Fruit fly (Drosophila melanogaster) whole organism, embryonic: ENCODE results near the gene hfp.

ENCODE experiments used
- Awh ChIP-seq: fragments of 200-800 bp; sonication (Bioruptor generic); IDR thresholded peaks from 2 replicates; pipeline ENCODE4, ENCODE4 v1.3.6; 2022; ENCODE audit warnings: missing biosample characterization, missing genetic modification characterization
- B-H2 ChIP-seq: fragments of 200-800 bp; sonication (Bioruptor generic); optimal IDR thresholded peaks from 2 replicates; lab custom pipeline; 2018; ENCODE audit warnings: missing biosample characterization, mild to moderate bottlenecking, missing genetic modification characterization
- Bdp1 ChIP-seq: fragments of 200-800 bp; sonication (Bioruptor generic); optimal IDR thresholded peaks from 3 replicates; lab custom pipeline; 2016; ENCODE audit warnings: missing biosample characterization, missing genetic modification characterization
- CG10431 ChIP-seq: fragments of 200-800 bp; sonication (Bioruptor generic); optimal IDR thresholded peaks from 3 replicates; lab custom pipeline; 2018; ENCODE audit warnings: missing biosample characterization, mild to moderate bottlenecking, missing genetic modification characterization
- CG10462 ChIP-seq: fragments of 200-800 bp; sonication (Bioruptor generic); optimal IDR thresholded peaks from 2 replicates; lab custom pipeline; 2016; ENCODE audit warnings: missing biosample characterization, missing genetic modification characterization
- CG12219 ChIP-seq: fragments of 200-800 bp; sonication (Bioruptor generic); optimal IDR thresholded peaks from 3 replicates; lab custom pipeline; 2018; ENCODE audit warnings: missing biosample characterization, mild to moderate bottlenecking, missing genetic modification characterization
- CG12659 ChIP-seq: fragments of 200-800 bp; sonication (Bioruptor generic); optimal IDR thresholded peaks from 3 replicates; lab custom pipeline; 2017; ENCODE audit warnings: mild to moderate bottlenecking, missing biosample characterization, missing genetic modification reagents, missing genetic modification characterization
- CG1529 ChIP-seq: fragments of 200-800 bp; sonication (Bioruptor generic); optimal IDR thresholded peaks from 3 replicates; lab custom pipeline; 2018; ENCODE audit warnings: missing biosample characterization, missing genetic modification characterization
- CG1602 ChIP-seq: fragments of 200-800 bp; sonication (Bioruptor generic); optimal IDR thresholded peaks from 3 replicates; lab custom pipeline; 2016; ENCODE audit warnings: missing biosample characterization, missing genetic modification characterization
- CG16779 ChIP-seq: fragments of 200-800 bp; sonication (Bioruptor generic); IDR thresholded peaks from 2 replicates; pipeline ENCODE4 v1.3.6; 2022; ENCODE audit warnings: missing biosample characterization, missing genetic modification characterization
- CG16813 ChIP-seq: fragments of 200-800 bp; sonication (Bioruptor generic); IDR thresholded peaks from 3 replicates; pipeline ENCODE4 v1.3.6; 2022; ENCODE audit warnings: missing biosample characterization, missing genetic modification characterization; ENCODE audit not compliant: partially characterized antibody
- CG16863 ChIP-seq: fragments of 200-800 bp; sonication (Bioruptor generic); optimal IDR thresholded peaks from 3 replicates; lab custom pipeline; 2016; ENCODE audit warnings: missing biosample characterization, missing genetic modification characterization
- CG18262 ChIP-seq: fragments of 200-800 bp; optimal IDR thresholded peaks from 3 replicates; lab custom pipeline; 2019; ENCODE audit warnings: missing biosample characterization, mild to moderate bottlenecking, missing genetic modification characterization, moderate library complexity
- CG18764 ChIP-seq: fragments of 200-800 bp; sonication (Bioruptor generic); optimal IDR thresholded peaks from 3 replicates; lab custom pipeline; 2016; ENCODE audit warnings: missing biosample characterization, missing genetic modification characterization
- CG31365 ChIP-seq: fragments of 200-800 bp; sonication (Bioruptor generic); optimal IDR thresholded peaks from 2 replicates; lab custom pipeline; 2018; ENCODE audit warnings: missing biosample characterization, mild to moderate bottlenecking, missing genetic modification characterization
- CG3281 ChIP-seq: fragments of 200-800 bp; sonication (Bioruptor generic); optimal IDR thresholded peaks from 3 replicates; lab custom pipeline; 2017; ENCODE audit warnings: missing biosample characterization, mild to moderate bottlenecking, missing genetic modification characterization
- CG4282 ChIP-seq: fragments of 200-800 bp; sonication (Bioruptor generic); optimal IDR thresholded peaks from 2 replicates; lab custom pipeline; 2016; ENCODE audit warnings: missing biosample characterization, missing genetic modification characterization
- CG4424 ChIP-seq: fragments of 200-800 bp; sonication (Bioruptor generic); optimal IDR thresholded peaks from 3 replicates; lab custom pipeline; 2016; ENCODE audit warnings: missing biosample characterization, missing genetic modification characterization
- CG7271 ChIP-seq: fragments of 200-800 bp; sonication (Bioruptor generic); optimal IDR thresholded peaks from 2 replicates; lab custom pipeline; 2018; ENCODE audit warnings: missing biosample characterization, mild to moderate bottlenecking, missing genetic modification characterization, moderate library complexity
- Elba2 ChIP-seq: fragments of 200-800 bp; sonication (Bioruptor generic); optimal IDR thresholded peaks from 3 replicates; lab custom pipeline; 2016; ENCODE audit warnings: missing biosample characterization, missing genetic modification characterization
- H2.0 ChIP-seq: fragments of 200-800 bp; sonication (Bioruptor generic); IDR thresholded peaks from 2 replicates; pipeline ENCODE4 v1.3.6; 2022; ENCODE audit warnings: missing biosample characterization, missing genetic modification characterization
- HLH4C ChIP-seq: fragments of 200-800 bp; sonication (Bioruptor generic); IDR thresholded peaks from 3 replicates; pipeline ENCODE4 v1.3.6; 2022; ENCODE audit warnings: missing biosample characterization, missing genetic modification characterization; ENCODE audit not compliant: partially characterized antibody
- Hr51 ChIP-seq, 2 experiments: fragments of 200-800 bp; sonication (Bioruptor generic); optimal IDR thresholded peaks; 2 replicates in 1 of 2; 3 replicates in 1 of 2; lab custom pipeline; 2016 to 2018; ENCODE audit warnings: missing biosample characterization in 2 of 2, missing genetic modification characterization in 2 of 2, mild to moderate bottlenecking in 1 of 2, moderate library complexity in 1 of 2
- Jarid2 ChIP-seq: fragments of 200-800 bp; sonication (Bioruptor generic); optimal IDR thresholded peaks from 3 replicates; lab custom pipeline; 2017; ENCODE audit warnings: mild to moderate bottlenecking, missing biosample characterization, missing genetic modification reagents, missing genetic modification characterization
- Med ChIP-seq: fragments of 200-800 bp; sonication (Bioruptor generic); peaks from one replicate; lab custom pipeline; 2016; ENCODE audit warnings: missing biosample characterization, missing genetic modification characterization, mild to moderate bottlenecking, inconsistent platforms, moderate library complexity
- NC2α ChIP-seq: fragments of 200-800 bp; sonication (Bioruptor generic); optimal IDR thresholded peaks from 2 replicates; lab custom pipeline; 2016; ENCODE audit warnings: missing biosample characterization, missing genetic modification characterization
- Side ChIP-seq: fragments of 200-800 bp; sonication (Bioruptor generic); optimal IDR thresholded peaks from 2 replicates; lab custom pipeline; 2016; ENCODE audit warnings: missing biosample characterization, missing genetic modification characterization
- bigmax ChIP-seq: fragments of 200-800 bp; sonication (Bioruptor generic); optimal IDR thresholded peaks from 2 replicates; lab custom pipeline; 2018; ENCODE audit warnings: missing biosample characterization, mild to moderate bottlenecking, missing genetic modification characterization
- cg ChIP-seq: fragments of 200-800 bp; sonication (Bioruptor generic); optimal IDR thresholded peaks from 3 replicates; lab custom pipeline; 2019; ENCODE audit warnings: missing biosample characterization, mild to moderate bottlenecking, missing genetic modification characterization, moderate library complexity
- croc ChIP-seq: fragments of 200-800 bp; sonication (Bioruptor generic); conservative IDR thresholded peaks from 3 replicates; pipeline ENCODE4 v1.3.6; 2022; ENCODE audit warnings: missing biosample characterization, missing genetic modification characterization
- cwo ChIP-seq: fragments of 200-800 bp; sonication (Bioruptor generic); optimal IDR thresholded peaks from 3 replicates; lab custom pipeline; 2017; ENCODE audit warnings: missing biosample characterization, missing genetic modification characterization, mild to moderate bottlenecking, moderate library complexity, missing genetic modification reagents
- danr ChIP-seq: fragments of 200-800 bp; sonication (Bioruptor generic); IDR thresholded peaks from 2 replicates; pipeline ENCODE4 v1.3.6; 2022; ENCODE audit warnings: missing biosample characterization, missing genetic modification characterization
- dm ChIP-seq: fragments of 200-800 bp; sonication (Bioruptor generic); optimal IDR thresholded peaks from 3 replicates; lab custom pipeline; 2016; ENCODE audit warnings: missing biosample characterization, missing genetic modification characterization
- dmrt11E ChIP-seq: fragments of 200-800 bp; sonication (Bioruptor generic); optimal IDR thresholded peaks from 3 replicates; lab custom pipeline; 2018; ENCODE audit warnings: missing biosample characterization, mild to moderate bottlenecking, missing genetic modification characterization, moderate library complexity
- eve ChIP-seq, 2 experiments: fragments of >200 bp; optimal IDR thresholded peaks; 2 replicates each; lab custom pipeline; 2017; ENCODE audit warnings: missing biosample characterization in 2 of 2, missing genetic modification characterization in 2 of 2
- eyg ChIP-seq: fragments of 200-800 bp; sonication (Bioruptor generic); optimal IDR thresholded peaks from 3 replicates; lab custom pipeline; 2016; ENCODE audit warnings: missing biosample characterization, missing genetic modification characterization
- gcm ChIP-seq: fragments of 200-800 bp; sonication (Bioruptor generic); optimal IDR thresholded peaks from 2 replicates; lab custom pipeline; 2019; ENCODE audit warnings: missing biosample characterization, mild to moderate bottlenecking, missing genetic modification characterization, moderate library complexity
- gcm2 ChIP-seq: fragments of 200-800 bp; sonication (Bioruptor generic); optimal IDR thresholded peaks from 2 replicates; lab custom pipeline; 2016; ENCODE audit warnings: missing biosample characterization, missing genetic modification characterization
- grau ChIP-seq: fragments of 200-800 bp; optimal IDR thresholded peaks from 3 replicates; lab custom pipeline; 2019; ENCODE audit warnings: missing biosample characterization, mild to moderate bottlenecking, missing genetic modification characterization, moderate library complexity
- ham ChIP-seq: fragments of 200-800 bp; sonication (Bioruptor generic); IDR thresholded peaks from 2 replicates; pipeline ENCODE4 v1.3.6; 2022; ENCODE audit warnings: missing biosample characterization, missing genetic modification characterization
- klu ChIP-seq: fragments of 200-800 bp; sonication (Bioruptor generic); IDR thresholded peaks from 2 replicates; pipeline ENCODE4 v1.3.6; 2022; ENCODE audit warnings: missing biosample characterization, missing genetic modification characterization
- kni ChIP-seq: fragments of 200-800 bp; sonication (Bioruptor generic); optimal IDR thresholded peaks from 3 replicates; lab custom pipeline; 2017; ENCODE audit warnings: mild to moderate bottlenecking, missing biosample characterization, missing genetic modification reagents, missing genetic modification characterization
- nerfin-1 ChIP-seq: fragments of 200-800 bp; sonication (Bioruptor generic); optimal IDR thresholded peaks from 3 replicates; lab custom pipeline; 2019; ENCODE audit warnings: missing biosample characterization, mild to moderate bottlenecking, missing genetic modification characterization, moderate library complexity
- onecut ChIP-seq: fragments of 200-800 bp; sonication (Bioruptor generic); IDR thresholded peaks from 2 replicates; pipeline ENCODE4 v1.3.6; 2022; ENCODE audit warnings: missing biosample characterization, missing genetic modification characterization
- phol ChIP-seq: fragments of 200-800 bp; sonication (Bioruptor generic); optimal IDR thresholded peaks from 3 replicates; lab custom pipeline; 2018; ENCODE audit warnings: missing biosample characterization, mild to moderate bottlenecking, missing genetic modification characterization, moderate library complexity
- pros ChIP-seq: fragments of 200-800 bp; sonication (Bioruptor generic); optimal IDR thresholded peaks from 3 replicates; lab custom pipeline; 2019; ENCODE audit warnings: missing biosample characterization, mild to moderate bottlenecking, missing genetic modification characterization, moderate library complexity
- rib ChIP-seq: fragments of 200-800 bp; sonication (Bioruptor generic); IDR thresholded peaks from 2 replicates; pipeline ENCODE4 v1.3.6; 2022; ENCODE audit warnings: missing biosample characterization, missing genetic modification characterization
- stc ChIP-seq: fragments of 200-800 bp; sonication (Bioruptor generic); IDR thresholded peaks from 2 replicates; pipeline ENCODE4 v1.3.6; 2022; ENCODE audit warnings: missing biosample characterization, missing genetic modification characterization
- unpg ChIP-seq: fragments of 200-800 bp; sonication (Bioruptor generic); optimal IDR thresholded peaks from 3 replicates; lab custom pipeline; 2018; ENCODE audit warnings: missing biosample characterization, mild to moderate bottlenecking, missing genetic modification characterization, moderate library complexity

hfp gene

dm6 chr3L:1478998-1479680, 23.3 kb downstream of the hfp start (continued):
- peak; percentile 90 for TF ChIP-seq dmrt11E (tag; lab: Kevin White, UChicago)
- no peak for TF ChIP-seq CG12659 (GFP tag; lab: Kevin White, UChicago)
- peak; percentile 20 for TF ChIP-seq nerfin-1 (tag; lab: Kevin White, UChicago)
- peak; percentile 63 for TF ChIP-seq Bdp1
- TF ChIP-seq danr (GFP tag; lab: Robert Waterston, UW): 0 out of 2 replicates have a peak, but pooled peaks have one; percentile 45
- no peak for TF ChIP-seq gcm2 (GFP tag; lab: Kevin White, UChicago)
- TF ChIP-seq Hr51 (GFP tag; optimal IDR thresholded peaks at IDR 0.05; lab: Kevin White, UChicago): peak; percentile 34 to 65
- no peak for TF ChIP-seq CG18764 (GFP tag; lab: Kevin White, UChicago)
- TF ChIP-seq CG12219 (GFP tag; lab: Kevin White, UChicago): peak; percentile 61
- no peak for TF ChIP-seq CG16779 (GFP tag; lab: Robert Waterston, UW)
- TF ChIP-seq stc (GFP tag; lab: Robert Waterston, UW): peak; percentile 47; the same call in 1 of the 2 replicates
- peak; percentile 75 for TF ChIP-seq croc
- peak; percentile 26; the same call in 1 of the 2 replicates for TF ChIP-seq klu
- TF ChIP-seq eve (GFP tag; optimal IDR thresholded peaks at IDR 0.05; lab: Kevin White, UChicago): peak in 1 of 2 experiments; percentile 99
- TF ChIP-seq Side (GFP tag; lab: Kevin White, UChicago): peak; percentile 68
- no peak for TF ChIP-seq rib (GFP tag; lab: Robert Waterston, UW)
- peak; percentile 21 for TF ChIP-seq NC2α
- peak; percentile 93 for TF ChIP-seq Elba2 (GFP tag; lab: Kevin White, UChicago)
- no peak for TF ChIP-seq Jarid2 (GFP tag; lab: Kevin White, UChicago)
- peak; percentile 76 for TF ChIP-seq H2.0 (GFP tag; lab: Robert Waterston, UW)
- peak; percentile 40 for TF ChIP-seq gcm (GFP tag; lab: Kevin White, UChicago)
- TF ChIP-seq CG4282: no peak
- TF ChIP-seq bigmax: no peak
- TF ChIP-seq HLH4C (GFP tag; lab: Robert Waterston, UW): no peak
- TF ChIP-seq CG16863: peak; percentile 68
- no peak for TF ChIP-seq Med (GFP tag; lab: Kevin White, UChicago)
- TF ChIP-seq cwo (GFP tag; lab: Kevin White, UChicago): no peak
- TF ChIP-seq CG16813 (GFP tag; lab: Robert Waterston, UW): no peak
- peak; percentile 69 for TF ChIP-seq phol (tag; lab: Kevin White, UChicago)
- peak; percentile 61 for TF ChIP-seq grau
- TF ChIP-seq CG1602 (GFP tag; lab: Kevin White, UChicago): peak; percentile 70
- no peak for TF ChIP-seq B-H2 (GFP tag; lab: Kevin White, UChicago)
- TF ChIP-seq Awh (GFP tag; lab: Robert Waterston, UW): no peak
- peak; percentile 19 for TF ChIP-seq dm (GFP tag; lab: Kevin White, UChicago)
- TF ChIP-seq pros: no peak
- TF ChIP-seq CG3281 (GFP tag; lab: Kevin White, UChicago): no peak
- TF ChIP-seq ham (GFP tag; lab: Robert Waterston, UW): no peak
- TF ChIP-seq CG7271 (tag; lab: Kevin White, UChicago): peak; percentile 98
- peak; percentile 27 for TF ChIP-seq CG1529 (GFP tag; lab: Kevin White, UChicago)
- TF ChIP-seq kni (GFP tag; lab: Kevin White, UChicago): peak; percentile 4
- TF ChIP-seq CG4424 (GFP tag; lab: Kevin White, UChicago): peak; percentile 66
- TF ChIP-seq cg (GFP tag; lab: Kevin White, UChicago): no peak
- TF ChIP-seq CG10462 (GFP tag; lab: Kevin White, UChicago): peak; percentile 76
- TF ChIP-seq onecut: peak; percentile 65
- no peak for TF ChIP-seq CG10431 (GFP tag; lab: Kevin White, UChicago)
- TF ChIP-seq CG18262 (tag; lab: Kevin White, UChicago): peak; percentile 81
- peak; percentile 62 for TF ChIP-seq unpg
- no peak for TF ChIP-seq CG31365 (tag; lab: Kevin White, UChicago)
- TF ChIP-seq eyg (GFP tag; lab: Kevin White, UChicago): no peak
